Worm (Caenorhabditis elegans) whole organism, L1 larva: ENCODE data around the gene nono-1.
A peak's percentile ranks its signal among the peaks of the same experiment; 100 is the strongest.

Experiments used
- Y116A8C.19 ChIP-seq: sonication (generic microtip); optimal IDR thresholded peaks from 2 replicates; lab custom pipeline; 2016; ENCODE audit warnings: missing compliant biosample characterization, missing genetic modification characterization, borderline replicate concordance
- alr-1 ChIP-seq: fragments of 200-800 bp; sonication (Bioruptor generic); optimal IDR thresholded peaks from 2 replicates; lab custom pipeline; 2018; ENCODE audit warnings: borderline replicate concordance, mild to moderate bottlenecking, missing genetic modification characterization, missing compliant biosample characterization
- aly-2 ChIP-seq: fragments of 150-350 bp; optimal IDR thresholded peaks from 2 replicates; lab custom pipeline; 2014; ENCODE audit warnings: missing biosample characterization, missing genetic modification characterization
- ama-1 ChIP-seq: fragments of 150-350 bp; optimal IDR thresholded peaks from 2 replicates; lab custom pipeline; 2014
- ceh-8 ChIP-seq: fragments of 200-800 bp; sonication (Bioruptor generic); optimal IDR thresholded peaks from 2 replicates; lab custom pipeline; 2018; ENCODE audit warnings: mild to moderate bottlenecking, missing genetic modification characterization, moderate library complexity, missing compliant biosample characterization
- ceh-88 ChIP-seq: fragments of 200-800 bp; sonication (Bioruptor generic); IDR thresholded peaks from 2 replicates; pipeline ENCODE4 v1.3.6; 2022; ENCODE audit warnings: missing genetic modification characterization, missing compliant biosample characterization
- ces-1 ChIP-seq: fragments of 150-350 bp; optimal IDR thresholded peaks from 2 replicates; lab custom pipeline; 2014; ENCODE audit warnings: missing biosample characterization, missing genetic modification reagents, missing genetic modification characterization
- dpl-1 ChIP-seq, 3 experiments: fragments of 150-350 bp in 2 of 3; sonication (generic microtip) in 1 of 3; optimal IDR thresholded peaks; 2 replicates each; lab custom pipeline; 2014 to 2017; ENCODE audit warnings: missing biosample characterization in 3 of 3, missing genetic modification characterization in 3 of 3, missing genetic modification reagents in 3 of 3
- dsc-1 ChIP-seq: sonication (generic microtip); optimal IDR thresholded peaks from 2 replicates; lab custom pipeline; 2016; ENCODE audit warnings: mild to moderate bottlenecking, missing genetic modification characterization, missing compliant biosample characterization
- efl-3 ChIP-seq: fragments of 200-800 bp; sonication (Bioruptor generic); optimal IDR thresholded peaks from 2 replicates; lab custom pipeline; 2018; ENCODE audit warnings: mild to moderate bottlenecking, missing genetic modification characterization, missing compliant biosample characterization
- egl-13 ChIP-seq: sonication (generic microtip); optimal IDR thresholded peaks from 2 replicates; lab custom pipeline; 2016; ENCODE audit warnings: missing genotype, missing genetic modification reagents, missing genetic modification characterization, missing compliant biosample characterization
- egl-27 ChIP-seq, 2 experiments: fragments of 150-350 bp in 1 of 2; sonication (generic microtip); optimal IDR thresholded peaks; 3 replicates each; lab custom pipeline; 2017 to 2018; ENCODE audit warnings: missing biosample characterization in 2 of 2, missing genetic modification characterization in 2 of 2, missing genetic modification reagents in 2 of 2
- elt-2 ChIP-seq: sonication (generic microtip); optimal IDR thresholded peaks from 2 replicates; lab custom pipeline; 2016; ENCODE audit warnings: missing genetic modification characterization, mild to moderate bottlenecking, inconsistent platforms, missing compliant biosample characterization, missing genetic modification reagents
- elt-3 ChIP-seq, 6 experiments: fragments of 150-350 bp in 1 of 6; sonication (generic microtip); optimal IDR thresholded peaks; 2 replicates each; lab custom pipeline; 2017 to 2018; ENCODE audit warnings: missing biosample characterization in 6 of 6, missing genetic modification characterization in 6 of 6, inconsistent platforms in 1 of 6
- fkh-10 ChIP-seq: sonication (generic microtip); optimal IDR thresholded peaks from 2 replicates; lab custom pipeline; 2017; ENCODE audit warnings: missing biosample characterization, missing genetic modification reagents, missing genetic modification characterization
- fkh-8 ChIP-seq: sonication (generic microtip); optimal IDR thresholded peaks from 2 replicates; lab custom pipeline; 2016; ENCODE audit warnings: mild to moderate bottlenecking, missing genetic modification characterization, missing compliant biosample characterization
- irx-1 ChIP-seq: sonication (generic microtip); optimal IDR thresholded peaks from 2 replicates; lab custom pipeline; 2016; ENCODE audit warnings: missing genetic modification characterization, missing compliant biosample characterization
- isw-1 ChIP-seq: fragments of 200-800 bp; sonication (Bioruptor generic); IDR thresholded peaks from 2 replicates; pipeline ENCODE4 v1.3.6; 2022; ENCODE audit warnings: missing genetic modification characterization, missing compliant biosample characterization
- lin-14 ChIP-seq: fragments of 200-800 bp; sonication (Bioruptor generic); optimal IDR thresholded peaks from 2 replicates; lab custom pipeline; 2018; ENCODE audit warnings: mild to moderate bottlenecking, missing genetic modification characterization, moderate library complexity, missing compliant biosample characterization
- lin-15B ChIP-seq: fragments of 150-350 bp; sonication (generic microtip); optimal IDR thresholded peaks from 3 replicates; lab custom pipeline; 2014; ENCODE audit warnings: missing biosample characterization, missing genetic modification characterization
- lin-35 ChIP-seq, 2 experiments: fragments of 150-350 bp; optimal IDR thresholded peaks; 2 replicates each; lab custom pipeline; 2014; ENCODE audit warnings: missing biosample characterization in 2 of 2, missing genetic modification characterization in 2 of 2, missing genetic modification reagents in 2 of 2
- mab-9 ChIP-seq: fragments of 200-800 bp; sonication (Bioruptor generic); IDR thresholded peaks from 2 replicates; pipeline ENCODE4 v1.3.6; 2022; ENCODE audit warnings: missing genetic modification reagents, missing genetic modification characterization, missing compliant biosample characterization
- mef-2 ChIP-seq: fragments of 150-350 bp; optimal IDR thresholded peaks from 2 replicates; lab custom pipeline; 2014; ENCODE audit warnings: missing biosample characterization, missing genetic modification characterization
- nhr-11 ChIP-seq: fragments of 150-350 bp; optimal IDR thresholded peaks from 2 replicates; lab custom pipeline; 2014; ENCODE audit warnings: missing biosample characterization, missing genetic modification characterization
- nhr-19 ChIP-seq: fragments of 200-800 bp; sonication (Bioruptor generic); conservative IDR thresholded peaks from 2 replicates; pipeline ENCODE4 v1.3.6; 2022; ENCODE audit warnings: missing genetic modification characterization, missing compliant biosample characterization
- nhr-28 ChIP-seq: fragments of 150-350 bp; optimal IDR thresholded peaks from 2 replicates; lab custom pipeline; 2014; ENCODE audit warnings: missing biosample characterization, missing genetic modification characterization
- nhr-47 ChIP-seq: sonication (generic microtip); optimal IDR thresholded peaks from 2 replicates; lab custom pipeline; 2016; ENCODE audit warnings: mild to moderate bottlenecking, missing genetic modification characterization, moderate library complexity, missing compliant biosample characterization
- nhr-71 ChIP-seq: sonication (generic microtip); optimal IDR thresholded peaks from 2 replicates; lab custom pipeline; 2016; ENCODE audit warnings: mild to moderate bottlenecking, missing genetic modification characterization, moderate library complexity, missing compliant biosample characterization
- nhr-84 ChIP-seq: sonication (generic microtip); optimal IDR thresholded peaks from 2 replicates; lab custom pipeline; 2017; ENCODE audit warnings: missing biosample characterization, missing genetic modification characterization
- nhr-90 ChIP-seq: sonication (generic microtip); optimal IDR thresholded peaks from 2 replicates; lab custom pipeline; 2016; ENCODE audit warnings: mild to moderate bottlenecking, missing genetic modification characterization, missing compliant biosample characterization; ENCODE audit not compliant: poor library complexity
- pag-3 ChIP-seq: sonication (generic microtip); optimal IDR thresholded peaks from 2 replicates; lab custom pipeline; 2017; ENCODE audit warnings: missing genetic modification characterization, mild to moderate bottlenecking, missing compliant biosample characterization, antibody characterized with exemption, borderline replicate concordance; ENCODE audit not compliant: insufficient read depth
- pqm-1 ChIP-seq: sonication (generic microtip); optimal IDR thresholded peaks from 3 replicates; lab custom pipeline; 2017; ENCODE audit warnings: missing biosample characterization, missing genetic modification characterization
- snpc-4 ChIP-seq: fragments of 150-350 bp; optimal IDR thresholded peaks from 2 replicates; lab custom pipeline; 2014; ENCODE audit warnings: missing biosample characterization, missing genetic modification characterization
- sox-4 ChIP-seq: sonication (generic microtip); optimal IDR thresholded peaks from 2 replicates; lab custom pipeline; 2016; ENCODE audit warnings: missing genetic modification characterization, missing compliant biosample characterization
- sptf-1 ChIP-seq: fragments of 150-350 bp; optimal IDR thresholded peaks from 2 replicates; lab custom pipeline; 2014; ENCODE audit warnings: missing biosample characterization, missing genetic modification characterization
- sup-37 ChIP-seq: fragments of 200-800 bp; sonication (Bioruptor generic); optimal IDR thresholded peaks from 2 replicates; lab custom pipeline; 2018; ENCODE audit warnings: mild to moderate bottlenecking, missing genetic modification characterization, missing compliant biosample characterization
- swsn-7 ChIP-seq: sonication (generic microtip); optimal IDR thresholded peaks from 2 replicates; lab custom pipeline; 2016; ENCODE audit warnings: missing genetic modification characterization, missing compliant biosample characterization
- tlp-1 ChIP-seq: fragments of 150-350 bp; optimal IDR thresholded peaks from 2 replicates; lab custom pipeline; 2014; ENCODE audit warnings: missing biosample characterization, missing genetic modification characterization
- unc-130 ChIP-seq: fragments of 150-350 bp; optimal IDR thresholded peaks from 2 replicates; lab custom pipeline; 2017; ENCODE audit warnings: missing biosample characterization, missing genetic modification characterization, inconsistent platforms
- unc-86 ChIP-seq: sonication (generic microtip); optimal IDR thresholded peaks from 2 replicates; lab custom pipeline; 2016; ENCODE audit warnings: missing genetic modification characterization, missing compliant biosample characterization
- vab-15 ChIP-seq: sonication (generic microtip); optimal IDR thresholded peaks from 2 replicates; lab custom pipeline; 2017; ENCODE audit warnings: missing genotype, mild to moderate bottlenecking, missing genetic modification characterization, missing compliant biosample characterization
- zip-4 ChIP-seq: fragments of 200-800 bp; sonication (Bioruptor generic); optimal IDR thresholded peaks from 2 replicates; lab custom pipeline; 2018; ENCODE audit warnings: mild to moderate bottlenecking, missing genetic modification characterization, moderate library complexity, missing compliant biosample characterization
- ztf-4 ChIP-seq: fragments of 150-350 bp; optimal IDR thresholded peaks from 2 replicates; lab custom pipeline; 2014; ENCODE audit warnings: missing biosample characterization, missing genetic modification characterization

nono-1 gene

DNA sequence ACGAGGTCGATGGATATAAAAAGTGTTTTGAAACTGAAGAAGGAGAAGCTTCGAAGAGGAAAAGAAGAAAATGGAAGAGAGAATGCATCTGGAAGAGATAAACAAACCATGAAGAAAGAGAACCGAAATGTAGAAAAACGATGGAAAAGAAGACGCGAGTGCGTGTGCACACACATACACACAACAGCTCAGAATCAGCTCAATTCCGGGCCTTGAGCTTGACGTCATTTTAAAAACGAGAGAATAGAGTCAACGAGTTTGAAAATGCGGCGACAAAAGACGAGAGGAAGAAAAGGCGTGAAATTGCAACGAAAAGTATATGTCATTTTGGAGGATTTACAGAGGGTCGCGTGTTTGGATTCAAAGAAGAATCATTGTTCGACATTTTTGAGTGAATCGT lies 41.6 kb upstream of the nono-1 start (continued):
- TF ChIP-seq nhr-19 (GFP tag; lab: Robert Waterston, UW) (0 out of 2 replicates have a peak, but pooled peaks have one; percentile 2), pqm-1 (no peak), zip-4 (no peak), unc-130 (tag; lab: Kevin White, UChicago) (no peak), irx-1 (tag; lab: Kevin White, UChicago) (no peak), ces-1 (GFP tag; lab: Kevin White, UChicago) (no peak), isw-1 (GFP tag; lab: Robert Waterston, UW) (0 out of 2 replicates have a peak, but pooled peaks have one; percentile 7), swsn-7 (peak; percentile 23), dpl-1 (GFP tag; optimal IDR thresholded peaks at IDR 0.05; lab: Kevin White, UChicago) (no peak)

DNA sequence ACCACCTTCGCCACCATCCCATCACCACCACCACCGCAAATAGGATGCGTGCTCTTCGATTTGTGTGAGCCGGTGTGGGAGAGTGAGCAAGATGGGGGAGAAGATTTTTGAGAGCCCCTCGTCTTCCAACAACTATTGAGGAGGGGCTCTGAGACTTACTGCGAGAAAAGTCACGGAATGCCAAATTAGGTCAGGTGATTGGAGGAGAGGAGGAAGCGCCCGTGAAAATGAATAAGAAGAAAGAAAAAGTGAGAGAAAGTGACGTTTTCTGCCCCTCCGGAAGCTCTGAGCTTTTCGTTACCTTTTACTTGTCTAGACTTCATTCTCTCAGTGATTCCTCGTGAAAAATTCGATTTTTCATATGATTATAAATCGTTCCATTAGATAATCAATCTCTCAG lies 40.6 kb upstream of the nono-1 start:
- no peak for TF ChIP-seq pag-3 (tag; lab: Kevin White, UChicago)
- TF ChIP-seq elt-2 (tag; lab: Kevin White, UChicago) = no peak
- no peak for TF ChIP-seq lin-15B (tag; lab: Kevin White, UChicago)
- no peak for TF ChIP-seq ztf-4 (tag; lab: Kevin White, UChicago)
- no peak for TF ChIP-seq ceh-88 (GFP tag; lab: Robert Waterston, UW)
- TF ChIP-seq tlp-1 = no peak
- TF ChIP-seq snpc-4 (tag; lab: Kevin White, UChicago) = no peak
- TF ChIP-seq alr-1 (tag; lab: Kevin White, UChicago) = no peak
- TF ChIP-seq lin-14 (GFP tag; lab: Kevin White, UChicago) = peak; percentile 55
- no peak for TF ChIP-seq nhr-90 (tag; lab: Kevin White, UChicago)
- no peak for TF ChIP-seq isw-1 (GFP tag; lab: Robert Waterston, UW)
- no peak for TF ChIP-seq dsc-1 (tag; lab: Kevin White, UChicago)
- no peak for TF ChIP-seq vab-15 (tag; lab: Kevin White, UChicago)
- no peak for TF ChIP-seq nhr-19 (GFP tag; lab: Robert Waterston, UW)
- TF ChIP-seq swsn-7 = no peak
- TF ChIP-seq ama-1 = no peak
- peak; percentile 67 for TF ChIP-seq unc-86 (tag; lab: Kevin White, UChicago)
- no peak for TF ChIP-seq sox-4 (tag; lab: Kevin White, UChicago)
- no peak for TF ChIP-seq sptf-1 (tag; lab: Kevin White, UChicago)
- no peak for TF ChIP-seq nhr-84
- peak; percentile 36 for TF ChIP-seq fkh-8
- TF ChIP-seq nhr-11 (tag; lab: Kevin White, UChicago) = no peak
- no peak for TF ChIP-seq nhr-71 (tag; lab: Kevin White, UChicago)
- no peak for TF ChIP-seq zip-4
- TF ChIP-seq Y116A8C.19 = no peak
- TF ChIP-seq ceh-8 (GFP tag; lab: Kevin White, UChicago) = peak; percentile 37
- TF ChIP-seq pqm-1 = no peak
- no peak for TF ChIP-seq elt-3 (tag; optimal IDR thresholded peaks at IDR 0.05; lab: Kevin White, UChicago)
- no peak for TF ChIP-seq nhr-28 (tag; lab: Kevin White, UChicago)
- TF ChIP-seq aly-2 = no peak
- no peak for TF ChIP-seq lin-35 (GFP tag; optimal IDR thresholded peaks at IDR 0.05; lab: Kevin White, UChicago)
- no peak for TF ChIP-seq nhr-47
- TF ChIP-seq mab-9 = 0 out of 2 replicates have a peak, but pooled peaks have one; percentile 7

DNA sequence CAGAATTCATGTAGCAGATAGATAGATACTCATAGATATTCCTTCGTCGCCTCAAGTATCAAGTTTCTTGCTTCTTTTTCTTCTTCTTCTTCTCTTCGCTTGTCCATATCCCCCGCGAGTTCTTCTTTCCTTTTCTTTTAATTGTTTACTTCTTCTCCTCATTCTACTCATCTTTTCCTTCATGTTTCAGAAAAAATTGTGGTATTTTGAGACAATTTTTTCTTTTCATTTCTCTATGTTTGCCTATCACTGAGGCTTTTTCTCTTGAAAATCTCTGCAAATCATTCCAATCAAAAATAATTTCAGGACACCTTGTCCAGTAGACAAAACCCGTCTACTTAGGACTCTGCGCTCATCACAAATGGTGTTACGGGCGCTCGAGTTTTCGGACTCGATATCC lies 34.9 kb upstream of the nono-1 start, which contains the start of gene T04C9.1:
Gene T04C9.1, plus strand, starts transcription at position 301 of the 400 bp plus-strand sequence.
- no peak for TF ChIP-seq egl-13
- no peak for TF ChIP-seq egl-27 (tag; optimal IDR thresholded peaks at IDR 0.05; lab: Kevin White, UChicago)
- no peak for TF ChIP-seq efl-3 (GFP tag; lab: Kevin White, UChicago)
- TF ChIP-seq sup-37 = no peak
- no peak for TF ChIP-seq fkh-10
- TF ChIP-seq elt-2 (tag; lab: Kevin White, UChicago) = no peak
- no peak for TF ChIP-seq nhr-11 (tag; lab: Kevin White, UChicago)
- TF ChIP-seq dpl-1 (GFP tag; optimal IDR thresholded peaks at IDR 0.05; lab: Kevin White, UChicago) = no peak
- TF ChIP-seq mef-2 (tag; lab: Kevin White, UChicago) = no peak
